Fruit fly (Drosophila melanogaster) S2 (cell line): ENCODE measurements around the gene Ifrd1.
A peak's percentile ranks its signal among the peaks of the same experiment; 100 is the strongest.

ENCODE experiments used
- CG8478 ChIP-seq: fragments of >200 bp; optimal IDR thresholded peaks from 2 replicates; lab custom pipeline; 2018
- CTCF ChIP-seq, 2 experiments: fragments of >200 bp; optimal IDR thresholded peaks; 2 replicates each; lab custom pipeline; 2018

The Ifrd1 gene

dm6 chr2L:2894356-2894755, 20.1 kb upstream of the Ifrd1 start:
- TF ChIP-seq CG8478 (lab: Kevin White, UChicago) (no peak), CTCF (optimal IDR thresholded peaks at IDR 0.05; lab: Kevin White, UChicago) (no peak)

- TF ChIP-seq CG8478 (lab: Kevin White, UChicago) (no peak), CTCF (optimal IDR thresholded peaks at IDR 0.05; lab: Kevin White, UChicago) (no peak)
Measured at dm6 chr2L:2891200-2891599, 16.9 kb upstream of the Ifrd1 start.

dm6 chr2L:2888859-2889443, 14.7 kb upstream of the Ifrd1 start:
- TF ChIP-seq CG8478 (lab: Kevin White, UChicago), result no peak
- no peak for TF ChIP-seq CTCF (optimal IDR thresholded peaks at IDR 0.05; lab: Kevin White, UChicago)

- TF ChIP-seq CG8478 (lab: Kevin White, UChicago) (no peak), CTCF (optimal IDR thresholded peaks at IDR 0.05; lab: Kevin White, UChicago) (no peak)
Measured at dm6 chr2L:2887760-2888600, 13.7 kb upstream of the Ifrd1 start.

- TF ChIP-seq CTCF (optimal IDR thresholded peaks at IDR 0.05; lab: Kevin White, UChicago), result no peak
- TF ChIP-seq CG8478 (lab: Kevin White, UChicago), result no peak
Measured at dm6 chr2L:2886613-2887537, 12.6 kb upstream of the Ifrd1 start.

dm6 chr2L:2886226-2886569, 11.9 kb upstream of the Ifrd1 start:
- TF ChIP-seq CG8478 (lab: Kevin White, UChicago), result no peak
- TF ChIP-seq CTCF (optimal IDR thresholded peaks at IDR 0.05; lab: Kevin White, UChicago), result no peak

- TF ChIP-seq CG8478 (lab: Kevin White, UChicago) (no peak), CTCF (optimal IDR thresholded peaks at IDR 0.05; lab: Kevin White, UChicago) (peak in 1 of 2 experiments; percentile 14)
Measured at dm6 chr2L:2885503-2886225, 11.4 kb upstream of the Ifrd1 start, which contains the start of the genes NTPase and lilli. Gene NTPase, minus strand, starts transcription at chr2L:2885850. Gene lilli, plus strand, starts transcription at chr2L:2885929.

- TF ChIP-seq CTCF (optimal IDR thresholded peaks at IDR 0.05; lab: Kevin White, UChicago) (no peak), CG8478 (lab: Kevin White, UChicago) (no peak)
Measured at dm6 chr2L:2884683-2885502, 10.6 kb upstream of the Ifrd1 start.

- TF ChIP-seq CTCF (optimal IDR thresholded peaks at IDR 0.05; lab: Kevin White, UChicago), result no peak
- TF ChIP-seq CG8478 (lab: Kevin White, UChicago), result no peak
Measured at dm6 chr2L:2883703-2884294, 9.5 kb upstream of the Ifrd1 start.

- no peak for TF ChIP-seq CG8478 (lab: Kevin White, UChicago)
- TF ChIP-seq CTCF (optimal IDR thresholded peaks at IDR 0.05; lab: Kevin White, UChicago), result no peak
Measured at dm6 chr2L:2882968-2883702, 8.8 kb upstream of the Ifrd1 start.

- TF ChIP-seq CTCF (optimal IDR thresholded peaks at IDR 0.05; lab: Kevin White, UChicago) (no peak), CG8478 (lab: Kevin White, UChicago) (no peak)
Measured at dm6 chr2L:2878859-2879258, 4.6 kb upstream of the Ifrd1 start, which contains the start of gene RabGGTb. Gene RabGGTb, plus strand, starts transcription at chr2L:2879112.

dm6 chr2L:2878188-2878587, 3.9 kb upstream of the Ifrd1 start, which contains the start of the genes Prx6a and Sbat:
Gene Prx6a, minus strand, starts transcription at chr2L:2878232.
Gene Sbat, plus strand, starts transcription at chr2L:2878344.
- TF ChIP-seq CTCF (optimal IDR thresholded peaks at IDR 0.05; lab: Kevin White, UChicago) (no peak), CG8478 (lab: Kevin White, UChicago) (no peak)
